Fruit fly (Drosophila melanogaster): ENCODE results near the gene r2d2.

DNA sequence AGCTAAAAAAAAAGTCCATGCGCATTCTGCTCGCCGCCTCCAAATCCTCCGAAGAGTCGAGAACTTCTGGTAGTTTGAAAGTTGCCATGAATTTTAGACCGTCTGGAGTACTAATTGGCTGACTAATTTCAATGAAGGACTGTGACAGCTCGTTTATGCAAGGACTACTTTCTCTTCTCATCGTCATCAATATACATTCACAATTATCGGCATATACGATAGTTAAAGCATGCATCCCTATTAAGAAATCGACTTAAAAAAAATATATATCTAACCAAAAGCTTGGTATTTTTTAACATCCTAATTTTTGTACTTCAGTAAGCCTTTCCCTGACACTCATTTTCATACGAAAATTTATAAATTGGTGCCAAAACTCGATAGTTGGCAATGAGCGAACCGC, 40.2 kb downstream of the r2d2 start, which contains the start of gene CG14537:
- TF ChIP-seq pan (optimal IDR thresholded peaks at IDR 0.05): no peak
- no peak for TF ChIP-seq CG8478 (optimal IDR thresholded peaks at IDR 0.05)
- no peak for TF ChIP-seq psq (optimal IDR thresholded peaks at IDR 0.05)
